Worm (Caenorhabditis elegans) whole organism, L1 larva: Measurements from ENCODE around the gene F55B11.6.

ENCODE experiments used
- C16A3.4 ChIP-seq: fragments of 150-350 bp; optimal IDR thresholded peaks from 2 replicates; lab custom pipeline; 2014; ENCODE audit warnings: missing biosample characterization, missing genetic modification characterization
- ama-1 ChIP-seq: fragments of 150-350 bp; optimal IDR thresholded peaks from 2 replicates; lab custom pipeline; 2014
- ceh-82 ChIP-seq, 3 experiments: fragments of 150-350 bp in 1 of 3; sonication (generic microtip) in 2 of 3; optimal IDR thresholded peaks; 2 replicates each; lab custom pipeline; 2014 to 2017; ENCODE audit warnings: missing biosample characterization in 3 of 3, missing genetic modification characterization in 3 of 3
- efl-1 ChIP-seq, 4 experiments: fragments of 150-350 bp; optimal IDR thresholded peaks in 3 of 4; peaks in 1 of 4; 1 replicate in 1 of 4; 2 replicates in 3 of 4; lab custom pipeline; 2014; ENCODE audit warnings: missing biosample characterization in 2 of 4, missing genetic modification characterization in 2 of 4, missing genetic modification reagents in 2 of 4
- lin-13 ChIP-seq: fragments of 150-350 bp; optimal IDR thresholded peaks from 2 replicates; lab custom pipeline; 2014; ENCODE audit warnings: missing biosample characterization, missing genetic modification reagents, missing genetic modification characterization
- lin-15B ChIP-seq: fragments of 150-350 bp; sonication (generic microtip); optimal IDR thresholded peaks from 3 replicates; lab custom pipeline; 2014; ENCODE audit warnings: missing biosample characterization, missing genetic modification characterization
- nhr-76 ChIP-seq: sonication (generic microtip); optimal IDR thresholded peaks from 2 replicates; lab custom pipeline; 2017; ENCODE audit warnings: missing biosample characterization, missing genetic modification characterization
- nhr-90 ChIP-seq: sonication (generic microtip); optimal IDR thresholded peaks from 2 replicates; lab custom pipeline; 2016; ENCODE audit warnings: mild to moderate bottlenecking, missing genetic modification characterization, missing compliant biosample characterization; ENCODE audit not compliant: poor library complexity
- pqm-1 ChIP-seq: sonication (generic microtip); optimal IDR thresholded peaks from 3 replicates; lab custom pipeline; 2017; ENCODE audit warnings: missing biosample characterization, missing genetic modification characterization
- swsn-7 ChIP-seq: sonication (generic microtip); optimal IDR thresholded peaks from 2 replicates; lab custom pipeline; 2016; ENCODE audit warnings: missing genetic modification characterization, missing compliant biosample characterization
- unc-62 ChIP-seq: fragments of 150-350 bp; optimal IDR thresholded peaks from 2 replicates; lab custom pipeline; 2014; ENCODE audit warnings: missing biosample characterization, missing genetic modification reagents, missing genetic modification characterization

- TF ChIP-seq unc-62 (GFP tag; lab: Kevin White, UChicago) (no peak), lin-15B (tag; lab: Kevin White, UChicago) (no peak), lin-13 (GFP tag; lab: Kevin White, UChicago) (no peak), nhr-76 (no peak), efl-1 (optimal IDR thresholded peaks at IDR 0.05; lab: Kevin White, UChicago) (no peak), efl-1 (GFP tag; optimal IDR thresholded peaks at IDR 0.05 in 1 of 2; lab: Kevin White, UChicago) (no peak), C16A3.4 (tag; lab: Kevin White, UChicago) (no peak), ama-1 (lab: Kevin White, UChicago) (no peak), swsn-7 (tag; lab: Kevin White, UChicago) (no peak), ceh-82 (tag; optimal IDR thresholded peaks at IDR 0.05; lab: Kevin White, UChicago) (no peak), nhr-90 (tag; lab: Kevin White, UChicago) (no peak), pqm-1 (tag; lab: Kevin White, UChicago) (no peak)
Observed at ce11 chrIV:14412655-14413054, 4.4 kb downstream of the F55B11.6 start, which contains the start of gene xdh-1.
